Worm (Caenorhabditis elegans) whole organism, L1 larva: Measurements from ENCODE around the gene pptr-2.

ENCODE experiments used
- C04F5.9 ChIP-seq: sonication (generic microtip); optimal IDR thresholded peaks from 2 replicates; lab custom pipeline; 2016; ENCODE audit warnings: missing genetic modification characterization, missing compliant biosample characterization
- C16A3.4 ChIP-seq: fragments of 150-350 bp; optimal IDR thresholded peaks from 2 replicates; lab custom pipeline; 2014; ENCODE audit warnings: missing biosample characterization, missing genetic modification characterization
- F16B12.6 ChIP-seq: fragments of 150-350 bp; optimal IDR thresholded peaks from 2 replicates; lab custom pipeline; 2014; ENCODE audit warnings: missing biosample characterization, missing genetic modification characterization
- Y116A8C.19 ChIP-seq: sonication (generic microtip); optimal IDR thresholded peaks from 2 replicates; lab custom pipeline; 2016; ENCODE audit warnings: missing compliant biosample characterization, missing genetic modification characterization, borderline replicate concordance
- aha-1 ChIP-seq: fragments of 150-350 bp; optimal IDR thresholded peaks from 2 replicates; lab custom pipeline; 2014; ENCODE audit warnings: missing biosample characterization, missing genetic modification characterization
- aly-2 ChIP-seq: fragments of 150-350 bp; optimal IDR thresholded peaks from 2 replicates; lab custom pipeline; 2014; ENCODE audit warnings: missing biosample characterization, missing genetic modification characterization
- ama-1 ChIP-seq: fragments of 150-350 bp; optimal IDR thresholded peaks from 2 replicates; lab custom pipeline; 2014
- blmp-1 ChIP-seq: fragments of 150-350 bp; optimal IDR thresholded peaks from 2 replicates; lab custom pipeline; 2014; ENCODE audit warnings: missing biosample characterization, missing genetic modification characterization
- ceh-90 ChIP-seq: sonication (generic microtip); optimal IDR thresholded peaks from 2 replicates; lab custom pipeline; 2016; ENCODE audit warnings: missing genetic modification characterization, missing compliant biosample characterization
- ces-1 ChIP-seq: fragments of 150-350 bp; optimal IDR thresholded peaks from 2 replicates; lab custom pipeline; 2014; ENCODE audit warnings: missing biosample characterization, missing genetic modification reagents, missing genetic modification characterization
- dpl-1 ChIP-seq, 3 experiments: fragments of 150-350 bp in 2 of 3; sonication (generic microtip) in 1 of 3; optimal IDR thresholded peaks; 2 replicates each; lab custom pipeline; 2014 to 2017; ENCODE audit warnings: missing biosample characterization in 3 of 3, missing genetic modification characterization in 3 of 3, missing genetic modification reagents in 3 of 3
- efl-1 ChIP-seq, 4 experiments: fragments of 150-350 bp; optimal IDR thresholded peaks in 3 of 4; peaks in 1 of 4; 1 replicate in 1 of 4; 2 replicates in 3 of 4; lab custom pipeline; 2014; ENCODE audit warnings: missing biosample characterization in 2 of 4, missing genetic modification characterization in 2 of 4, missing genetic modification reagents in 2 of 4
- egl-13 ChIP-seq: sonication (generic microtip); optimal IDR thresholded peaks from 2 replicates; lab custom pipeline; 2016; ENCODE audit warnings: missing genotype, missing genetic modification reagents, missing genetic modification characterization, missing compliant biosample characterization
- fkh-4 ChIP-seq: sonication (generic microtip); optimal IDR thresholded peaks from 2 replicates; lab custom pipeline; 2016; ENCODE audit warnings: missing compliant biosample characterization, missing genetic modification characterization, borderline replicate concordance
- fkh-8 ChIP-seq: sonication (generic microtip); optimal IDR thresholded peaks from 2 replicates; lab custom pipeline; 2016; ENCODE audit warnings: mild to moderate bottlenecking, missing genetic modification characterization, missing compliant biosample characterization
- fos-1 ChIP-seq: fragments of 150-350 bp; optimal IDR thresholded peaks from 2 replicates; lab custom pipeline; 2014; ENCODE audit warnings: missing biosample characterization, missing genetic modification characterization
- hlh-17 ChIP-seq: fragments of 200-800 bp; sonication (Bioruptor generic); optimal IDR thresholded peaks from 2 replicates; lab custom pipeline; 2018; ENCODE audit warnings: missing genetic modification characterization, mild to moderate bottlenecking, missing compliant biosample characterization, moderate library complexity, borderline replicate concordance
- hlh-4 ChIP-seq: sonication (generic microtip); optimal IDR thresholded peaks from 2 replicates; lab custom pipeline; 2016; ENCODE audit warnings: mild to moderate bottlenecking, missing genetic modification characterization, missing compliant biosample characterization
- hpl-2 ChIP-seq: fragments of 150-350 bp; optimal IDR thresholded peaks from 2 replicates; lab custom pipeline; 2014; ENCODE audit warnings: missing biosample characterization, missing genetic modification reagents, missing genetic modification characterization
- isw-1 ChIP-seq: fragments of 200-800 bp; sonication (Bioruptor generic); IDR thresholded peaks from 2 replicates; pipeline ENCODE4 v1.3.6; 2022; ENCODE audit warnings: missing genetic modification characterization, missing compliant biosample characterization
- lin-13 ChIP-seq: fragments of 150-350 bp; optimal IDR thresholded peaks from 2 replicates; lab custom pipeline; 2014; ENCODE audit warnings: missing biosample characterization, missing genetic modification reagents, missing genetic modification characterization
- lin-14 ChIP-seq: fragments of 200-800 bp; sonication (Bioruptor generic); optimal IDR thresholded peaks from 2 replicates; lab custom pipeline; 2018; ENCODE audit warnings: mild to moderate bottlenecking, missing genetic modification characterization, moderate library complexity, missing compliant biosample characterization
- lin-35 ChIP-seq, 2 experiments: fragments of 150-350 bp; optimal IDR thresholded peaks; 2 replicates each; lab custom pipeline; 2014; ENCODE audit warnings: missing biosample characterization in 2 of 2, missing genetic modification characterization in 2 of 2, missing genetic modification reagents in 2 of 2
- lin-39 ChIP-seq: fragments of 150-350 bp; optimal IDR thresholded peaks from 2 replicates; lab custom pipeline; 2014; ENCODE audit warnings: missing biosample characterization, missing genetic modification reagents, missing genetic modification characterization
- lir-3 ChIP-seq: sonication (generic microtip); optimal IDR thresholded peaks from 2 replicates; lab custom pipeline; 2016; ENCODE audit warnings: mild to moderate bottlenecking, missing genetic modification characterization, moderate library complexity, missing compliant biosample characterization; ENCODE audit not compliant: poor library complexity
- lsy-2 ChIP-seq, 2 experiments: fragments of 150-350 bp; optimal IDR thresholded peaks; 2 replicates each; lab custom pipeline; 2014; ENCODE audit warnings: missing biosample characterization in 2 of 2, missing genetic modification characterization in 2 of 2
- mab-9 ChIP-seq: fragments of 200-800 bp; sonication (Bioruptor generic); IDR thresholded peaks from 2 replicates; pipeline ENCODE4 v1.3.6; 2022; ENCODE audit warnings: missing genetic modification reagents, missing genetic modification characterization, missing compliant biosample characterization
- mef-2 ChIP-seq: fragments of 150-350 bp; optimal IDR thresholded peaks from 2 replicates; lab custom pipeline; 2014; ENCODE audit warnings: missing biosample characterization, missing genetic modification characterization
- mep-1 ChIP-seq: fragments of 150-350 bp; optimal IDR thresholded peaks from 2 replicates; lab custom pipeline; 2014; ENCODE audit warnings: missing biosample characterization, missing genetic modification characterization
- nhr-19 ChIP-seq: fragments of 200-800 bp; sonication (Bioruptor generic); conservative IDR thresholded peaks from 2 replicates; pipeline ENCODE4 v1.3.6; 2022; ENCODE audit warnings: missing genetic modification characterization, missing compliant biosample characterization
- nhr-20 ChIP-seq: sonication (generic microtip); optimal IDR thresholded peaks from 2 replicates; lab custom pipeline; 2016; ENCODE audit warnings: mild to moderate bottlenecking, missing genetic modification characterization, missing compliant biosample characterization
- nhr-71 ChIP-seq: sonication (generic microtip); optimal IDR thresholded peaks from 2 replicates; lab custom pipeline; 2016; ENCODE audit warnings: mild to moderate bottlenecking, missing genetic modification characterization, moderate library complexity, missing compliant biosample characterization
- nhr-84 ChIP-seq: sonication (generic microtip); optimal IDR thresholded peaks from 2 replicates; lab custom pipeline; 2017; ENCODE audit warnings: missing biosample characterization, missing genetic modification characterization
- nhr-85 ChIP-seq: sonication (generic microtip); peaks from one replicate; lab custom pipeline; 2016; ENCODE audit warnings: missing genetic modification characterization, inconsistent platforms, missing compliant biosample characterization
- nhr-90 ChIP-seq: sonication (generic microtip); optimal IDR thresholded peaks from 2 replicates; lab custom pipeline; 2016; ENCODE audit warnings: mild to moderate bottlenecking, missing genetic modification characterization, missing compliant biosample characterization; ENCODE audit not compliant: poor library complexity
- pqm-1 ChIP-seq: sonication (generic microtip); optimal IDR thresholded peaks from 3 replicates; lab custom pipeline; 2017; ENCODE audit warnings: missing biosample characterization, missing genetic modification characterization
- rnt-1 ChIP-seq: sonication (generic microtip); optimal IDR thresholded peaks from 2 replicates; lab custom pipeline; 2016; ENCODE audit warnings: mild to moderate bottlenecking, missing genetic modification characterization, moderate library complexity, missing compliant biosample characterization
- snpc-4 ChIP-seq: fragments of 150-350 bp; optimal IDR thresholded peaks from 2 replicates; lab custom pipeline; 2014; ENCODE audit warnings: missing biosample characterization, missing genetic modification characterization
- sptf-1 ChIP-seq: fragments of 150-350 bp; optimal IDR thresholded peaks from 2 replicates; lab custom pipeline; 2014; ENCODE audit warnings: missing biosample characterization, missing genetic modification characterization
- unc-130 ChIP-seq: fragments of 150-350 bp; optimal IDR thresholded peaks from 2 replicates; lab custom pipeline; 2017; ENCODE audit warnings: missing biosample characterization, missing genetic modification characterization, inconsistent platforms
- unc-30 ChIP-seq: sonication (generic microtip); optimal IDR thresholded peaks from 2 replicates; lab custom pipeline; 2017; ENCODE audit warnings: missing biosample characterization, missing genetic modification characterization
- unc-62 ChIP-seq: fragments of 150-350 bp; optimal IDR thresholded peaks from 2 replicates; lab custom pipeline; 2014; ENCODE audit warnings: missing biosample characterization, missing genetic modification reagents, missing genetic modification characterization
- unc-98 ChIP-seq: fragments of 200-800 bp; sonication (Bioruptor generic); IDR thresholded peaks from 2 replicates; pipeline ENCODE4 v1.3.6; 2022; ENCODE audit warnings: missing genetic modification characterization, missing compliant biosample characterization
- vab-15 ChIP-seq: sonication (generic microtip); optimal IDR thresholded peaks from 2 replicates; lab custom pipeline; 2017; ENCODE audit warnings: missing genotype, mild to moderate bottlenecking, missing genetic modification characterization, missing compliant biosample characterization
- xbp-1 ChIP-seq: sonication (generic microtip); optimal IDR thresholded peaks from 2 replicates; lab custom pipeline; 2016; ENCODE audit warnings: missing genetic modification characterization, missing compliant biosample characterization
- zag-1 ChIP-seq: fragments of 150-350 bp; optimal IDR thresholded peaks from 2 replicates; lab custom pipeline; 2014; ENCODE audit warnings: missing biosample characterization, missing genetic modification characterization
- zip-4 ChIP-seq: fragments of 200-800 bp; sonication (Bioruptor generic); optimal IDR thresholded peaks from 2 replicates; lab custom pipeline; 2018; ENCODE audit warnings: mild to moderate bottlenecking, missing genetic modification characterization, moderate library complexity, missing compliant biosample characterization
- ztf-11 ChIP-seq, 2 experiments: sonication (generic microtip); optimal IDR thresholded peaks; 2 replicates each; lab custom pipeline; 2016 to 2017; ENCODE audit warnings: missing genetic modification characterization in 2 of 2, missing biosample characterization in 1 of 2, missing compliant biosample characterization in 1 of 2
- ztf-4 ChIP-seq: fragments of 150-350 bp; optimal IDR thresholded peaks from 2 replicates; lab custom pipeline; 2014; ENCODE audit warnings: missing biosample characterization, missing genetic modification characterization

pptr-2 gene

DNA sequence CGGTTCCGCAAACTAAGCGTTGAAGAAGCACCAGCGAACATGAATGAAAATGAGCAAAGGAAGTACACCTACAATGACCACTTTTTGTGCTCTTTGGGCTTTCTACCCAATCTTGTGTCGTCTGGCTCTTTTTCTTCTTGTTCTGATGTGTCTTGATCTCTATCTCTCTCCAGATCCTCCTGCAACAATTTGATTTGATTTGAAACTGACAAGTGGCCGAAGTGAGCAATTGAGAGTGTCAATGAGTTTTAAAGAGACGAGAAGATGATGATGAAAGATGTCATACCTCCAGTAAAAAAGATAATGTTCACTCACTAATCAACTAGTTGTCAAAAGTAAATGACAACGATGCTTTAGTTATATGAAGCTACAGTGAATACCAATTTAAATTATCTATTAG is at the start of gene pptr-2:
Gene pptr-2 (minus strand): TSS at position 184 of the 400 bp plus-strand sequence.
- TF ChIP-seq F16B12.6 (tag; lab: Kevin White, UChicago): no peak
- no peak for TF ChIP-seq Y116A8C.19
- TF ChIP-seq lin-14 (GFP tag; lab: Kevin White, UChicago): peak; percentile 70
- peak in 1 of 2 experiments; percentile 1 for TF ChIP-seq lsy-2 (tag; optimal IDR thresholded peaks at IDR 0.05; lab: Kevin White, UChicago)
- no peak for TF ChIP-seq mab-9
- no peak for TF ChIP-seq hlh-4 (tag; lab: Kevin White, UChicago)
- no peak for TF ChIP-seq efl-1 (optimal IDR thresholded peaks at IDR 0.05; lab: Kevin White, UChicago)
- TF ChIP-seq efl-1 (GFP tag; optimal IDR thresholded peaks at IDR 0.05 in 1 of 2; lab: Kevin White, UChicago): no peak
- TF ChIP-seq C16A3.4 (tag; lab: Kevin White, UChicago): no peak
- no peak for TF ChIP-seq ceh-90 (tag; lab: Kevin White, UChicago)
- TF ChIP-seq sptf-1 (tag; lab: Kevin White, UChicago): no peak
- TF ChIP-seq nhr-71 (tag; lab: Kevin White, UChicago): peak; percentile 64
- peak; percentile 60 for TF ChIP-seq rnt-1 (tag; lab: Kevin White, UChicago)
- no peak for TF ChIP-seq nhr-85 (tag; lab: Kevin White, UChicago)

DNA sequence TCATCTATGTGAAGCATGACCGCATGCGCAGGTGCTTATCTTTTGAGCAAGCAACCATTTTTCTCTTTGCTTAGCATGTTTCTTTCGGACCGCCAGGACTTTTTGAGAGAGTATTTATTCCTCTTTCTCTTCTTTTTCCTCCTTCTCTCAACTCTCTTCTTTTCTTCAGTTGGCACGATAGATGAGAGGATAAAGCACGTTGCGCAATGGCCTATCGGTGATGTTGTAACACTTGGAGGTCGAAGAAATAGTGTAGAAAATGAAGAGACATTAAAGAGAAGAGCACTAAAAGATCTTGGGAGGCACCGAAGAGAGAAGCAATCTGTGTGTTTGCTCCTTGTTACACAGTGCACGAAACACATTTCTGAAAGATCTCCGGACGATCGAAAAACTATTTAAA is 49.0 kb upstream of the pptr-2 start:
- TF ChIP-seq nhr-90 (tag; lab: Kevin White, UChicago): no peak
- peak; percentile 92 for TF ChIP-seq lin-14 (GFP tag; lab: Kevin White, UChicago)
- no peak for TF ChIP-seq unc-62
- no peak for TF ChIP-seq unc-130 (tag; lab: Kevin White, UChicago)
- no peak for TF ChIP-seq lin-39 (tag; lab: Kevin White, UChicago)
- no peak for TF ChIP-seq pqm-1 (tag; lab: Kevin White, UChicago)
- TF ChIP-seq egl-13: no peak
- no peak for TF ChIP-seq C04F5.9 (tag; lab: Kevin White, UChicago)
- TF ChIP-seq F16B12.6 (tag; lab: Kevin White, UChicago): no peak
- no peak for TF ChIP-seq lin-13 (GFP tag; lab: Kevin White, UChicago)
- peak in 1 of 3 experiments; percentile 27 for TF ChIP-seq dpl-1 (GFP tag; optimal IDR thresholded peaks at IDR 0.05; lab: Kevin White, UChicago)
- no peak for TF ChIP-seq Y116A8C.19
- TF ChIP-seq ama-1 (lab: Kevin White, UChicago): no peak
- no peak for TF ChIP-seq ztf-4 (tag; lab: Kevin White, UChicago)
- TF ChIP-seq nhr-85 (tag; lab: Kevin White, UChicago): no peak
- TF ChIP-seq snpc-4: no peak
- peak; percentile 20 for TF ChIP-seq xbp-1 (tag; lab: Kevin White, UChicago)
- TF ChIP-seq hlh-4 (tag; lab: Kevin White, UChicago): no peak
- peak; percentile 12 for TF ChIP-seq fkh-4
- no peak for TF ChIP-seq hpl-2 (GFP tag; lab: Kevin White, UChicago)
- TF ChIP-seq lin-35 (GFP tag; optimal IDR thresholded peaks at IDR 0.05; lab: Kevin White, UChicago): peak in 1 of 2 experiments; percentile 10
- TF ChIP-seq unc-98 (GFP tag; lab: Robert Waterston, UW): no peak
- TF ChIP-seq sptf-1 (tag; lab: Kevin White, UChicago): no peak
- TF ChIP-seq rnt-1 (tag; lab: Kevin White, UChicago): peak; percentile 84
- peak; percentile 49 for TF ChIP-seq mep-1 (tag; lab: Kevin White, UChicago)
- TF ChIP-seq vab-15 (tag; lab: Kevin White, UChicago): no peak
- peak; percentile 23 to 60 for TF ChIP-seq lsy-2 (tag; optimal IDR thresholded peaks at IDR 0.05; lab: Kevin White, UChicago)
- TF ChIP-seq efl-1 (optimal IDR thresholded peaks at IDR 0.05; lab: Kevin White, UChicago): peak; percentile 6 to 33
- peak in 1 of 2 experiments; percentile 44 for TF ChIP-seq efl-1 (GFP tag; optimal IDR thresholded peaks at IDR 0.05 in 1 of 2; lab: Kevin White, UChicago)
- peak; percentile 67 for TF ChIP-seq nhr-19 (GFP tag; lab: Robert Waterston, UW)
- no peak for TF ChIP-seq unc-30 (tag; lab: Kevin White, UChicago)
- TF ChIP-seq aha-1 (tag; lab: Kevin White, UChicago): no peak
- no peak for TF ChIP-seq mef-2 (tag; lab: Kevin White, UChicago)
- TF ChIP-seq zip-4 (GFP tag; lab: Kevin White, UChicago): no peak
- TF ChIP-seq fkh-8 (tag; lab: Kevin White, UChicago): no peak
- no peak for TF ChIP-seq zag-1 (tag; lab: Kevin White, UChicago)
- peak; percentile 10 for TF ChIP-seq fos-1
- TF ChIP-seq hlh-17 (GFP tag; lab: Kevin White, UChicago): no peak
- no peak for TF ChIP-seq isw-1 (GFP tag; lab: Robert Waterston, UW)
- no peak for TF ChIP-seq lir-3 (tag; lab: Kevin White, UChicago)
- no peak for TF ChIP-seq ces-1
- peak; percentile 32 for TF ChIP-seq aly-2
- no peak for TF ChIP-seq ztf-11 (tag; optimal IDR thresholded peaks at IDR 0.05; lab: Kevin White, UChicago)
- peak; percentile 80 for TF ChIP-seq nhr-71 (tag; lab: Kevin White, UChicago)
- no peak for TF ChIP-seq nhr-84 (tag; lab: Kevin White, UChicago)
- TF ChIP-seq blmp-1 (tag; lab: Kevin White, UChicago): no peak
- peak; percentile 47 for TF ChIP-seq nhr-20
